Fruit fly (Drosophila melanogaster) whole organism: Measurements from ENCODE around the gene CG18528.

Experiments
- CG8478 ChIP-seq: fragments of >200 bp; optimal IDR thresholded peaks from 2 replicates; lab custom pipeline; 2018; ENCODE audit warnings: inconsistent platforms
- EcR ChIP-seq, 2 experiments: fragments of >200 bp; optimal IDR thresholded peaks; 2 replicates each; lab custom pipeline; 2017; ENCODE audit warnings: missing biosample characterization in 2 of 2, missing genetic modification characterization in 2 of 2, missing genetic modification reagents in 2 of 2
- pan ChIP-seq: fragments of >200 bp; optimal IDR thresholded peaks from 2 replicates; lab custom pipeline; 2017
- usp ChIP-seq: fragments of >200 bp; optimal IDR thresholded peaks from 2 replicates; lab custom pipeline; 2017; ENCODE audit warnings: missing biosample characterization, missing genetic modification characterization, mixed read lengths

dm6 chr3R:24361583-24361982 is 1.6 kb upstream of the CG18528 start, which contains the start of the genes CG5762 and CG33339:
- no peak for TF ChIP-seq CG8478 (lab: Kevin White, UChicago)
- no peak for TF ChIP-seq usp (GFP tag; lab: Kevin White, UChicago)
- no peak for TF ChIP-seq pan
- no peak for TF ChIP-seq EcR (GFP tag; optimal IDR thresholded peaks at IDR 0.05; lab: Kevin White, UChicago)
